Worm (Caenorhabditis elegans): ENCODE measurements around the gene gpx-3.

Gene gpx-3

DNA sequence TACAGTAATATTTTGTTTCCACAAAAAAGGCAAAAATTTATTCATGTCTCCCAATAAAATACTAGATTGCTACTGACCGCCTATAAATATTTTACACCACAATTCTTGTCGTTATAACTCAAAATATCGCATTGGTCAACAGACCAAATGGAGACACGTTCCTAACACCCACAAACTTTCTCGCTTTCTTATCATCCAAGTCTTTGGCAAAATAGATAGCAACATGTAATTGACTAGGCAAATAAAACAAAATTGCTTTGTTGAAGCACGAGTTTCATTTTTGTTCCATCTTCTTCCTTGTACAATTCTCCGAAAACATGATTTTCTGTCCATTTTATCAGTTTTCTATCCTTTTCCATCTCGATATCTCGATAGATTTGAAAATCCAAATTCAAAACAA is 14.9 kb downstream of the gpx-3 start:
- TF ChIP-seq egl-27 (tag; optimal IDR thresholded peaks at IDR 0.05): no peak
- TF ChIP-seq elt-2 (tag; optimal IDR thresholded peaks at IDR 0.05): peak; percentile 12
- TF ChIP-seq blmp-1 (tag; optimal IDR thresholded peaks at IDR 0.05): peak; percentile 16

DNA sequence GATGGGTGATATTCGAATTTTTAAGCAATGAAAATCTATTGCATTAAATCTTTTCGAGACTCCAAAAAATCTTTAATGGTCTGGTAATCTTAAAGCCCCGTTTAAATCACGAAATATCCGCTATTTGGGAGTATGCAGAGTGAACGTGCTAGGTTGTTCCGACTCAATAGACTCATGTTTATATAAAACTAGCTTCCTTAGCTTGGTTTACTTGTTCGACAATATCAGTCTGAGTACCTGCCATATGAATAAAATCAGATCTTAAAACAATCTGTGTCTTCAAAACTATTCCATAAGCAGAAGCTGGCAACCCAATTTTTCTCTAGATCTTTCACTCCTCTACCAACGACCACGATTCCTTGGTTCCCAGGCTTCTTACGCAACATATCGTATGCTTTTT is 15.4 kb downstream of the gpx-3 start:
- no peak for TF ChIP-seq C16A3.4 (tag; optimal IDR thresholded peaks at IDR 0.05)
- TF ChIP-seq pax-3 (tag; optimal IDR thresholded peaks at IDR 0.05): no peak
- TF ChIP-seq egl-13 (tag; optimal IDR thresholded peaks at IDR 0.05): no peak
- no peak for TF ChIP-seq nhr-90 (tag; optimal IDR thresholded peaks at IDR 0.05; ENCODE audit: poor library complexity)
- TF ChIP-seq ztf-4 (tag; optimal IDR thresholded peaks at IDR 0.05): no peak
- TF ChIP-seq nhr-19 (GFP tag; conservative IDR thresholded peaks at IDR 0.05): no peak
- no peak for TF ChIP-seq mab-9 (GFP tag; IDR thresholded peaks at IDR 0.05)
- no peak for TF ChIP-seq lin-15B (tag; optimal IDR thresholded peaks at IDR 0.05)
- TF ChIP-seq hpl-2 (GFP tag; optimal IDR thresholded peaks at IDR 0.05): no peak
- TF ChIP-seq blmp-1 (tag; optimal IDR thresholded peaks at IDR 0.05): no peak
- no peak for TF ChIP-seq ceh-88 (GFP tag; IDR thresholded peaks at IDR 0.05)
- no peak for TF ChIP-seq snpc-4 (tag; optimal IDR thresholded peaks at IDR 0.05)
- no peak for TF ChIP-seq lin-13 (GFP tag; optimal IDR thresholded peaks at IDR 0.05)
- TF ChIP-seq nhr-77 (tag; optimal IDR thresholded peaks at IDR 0.05): no peak
- no peak for TF ChIP-seq zag-1 (tag; optimal IDR thresholded peaks at IDR 0.05)
- TF ChIP-seq nhr-11 (tag; optimal IDR thresholded peaks at IDR 0.05): no peak
- TF ChIP-seq ceh-82 (tag; optimal IDR thresholded peaks at IDR 0.05): no peak
- TF ChIP-seq skn-1 (tag; optimal IDR thresholded peaks at IDR 0.05): no peak

DNA sequence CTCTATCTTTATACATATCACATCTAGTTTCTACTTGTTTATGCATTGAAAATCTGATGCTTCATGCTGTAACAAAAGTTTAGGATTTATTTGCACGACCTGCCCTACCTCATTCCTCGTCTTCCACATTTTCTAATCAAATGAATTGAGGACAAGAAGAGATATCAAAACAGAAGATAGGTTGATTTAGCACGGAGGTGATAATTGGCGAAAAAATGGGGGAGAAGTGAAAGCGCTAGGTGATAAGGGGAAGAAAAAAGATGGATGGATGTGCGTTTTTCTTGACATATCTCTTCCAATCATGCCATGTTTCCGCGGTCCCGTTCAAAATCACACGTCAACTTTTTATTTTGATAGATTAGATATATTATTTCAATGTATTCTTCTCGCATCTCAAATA is 20.4 kb downstream of the gpx-3 start:
- TF ChIP-seq rnt-1 (tag; optimal IDR thresholded peaks at IDR 0.05): peak; percentile 24
- no peak for TF ChIP-seq lsy-2 (tag; optimal IDR thresholded peaks at IDR 0.05)
- no peak for TF ChIP-seq nhr-47 (tag; optimal IDR thresholded peaks at IDR 0.05)
- no peak for TF ChIP-seq ces-1 (GFP tag; optimal IDR thresholded peaks at IDR 0.05)
- TF ChIP-seq blmp-1 (tag; optimal IDR thresholded peaks at IDR 0.05): peak; percentile 96
- TF ChIP-seq nhr-20 (tag; optimal IDR thresholded peaks at IDR 0.05): peak; percentile 4
- TF ChIP-seq C34B4.2 (tag; optimal IDR thresholded peaks at IDR 0.05): no peak
- TF ChIP-seq elt-3 (tag; optimal IDR thresholded peaks at IDR 0.05): peak in 4 of 6 experiments; percentile 22 to 79 (median 53)
- peak; percentile 70 for TF ChIP-seq lin-14 (GFP tag; optimal IDR thresholded peaks at IDR 0.05)

DNA sequence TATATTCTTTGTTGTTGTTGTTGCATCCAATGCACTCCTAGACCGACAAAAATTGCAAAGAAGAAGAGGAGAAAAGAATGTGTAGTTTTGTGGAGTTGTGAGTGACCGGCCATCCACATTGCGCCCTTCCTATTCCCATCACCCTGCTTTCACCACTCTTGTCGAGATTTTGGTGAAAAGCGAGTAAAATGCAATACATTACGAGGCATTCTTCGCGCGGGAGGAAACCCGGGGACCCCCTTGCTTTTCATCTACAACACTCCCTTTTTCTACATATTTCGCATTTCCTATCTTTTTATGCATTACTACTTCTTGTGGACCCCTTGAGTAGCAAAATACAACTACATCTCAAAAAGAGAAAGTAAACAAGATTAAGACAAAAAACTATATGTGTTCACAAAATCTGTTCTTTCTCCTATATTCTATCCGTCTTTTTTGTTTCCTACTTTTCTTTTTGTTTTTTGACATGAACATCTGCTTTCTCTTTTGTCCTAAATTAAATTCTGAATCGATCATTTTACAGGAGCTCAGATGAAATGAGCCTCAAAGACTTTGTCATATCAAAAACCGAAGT is 22.4 kb downstream of the gpx-3 start, which contains the start of gene C11E4.6:
Gene C11E4.6, plus strand, starts transcription at position 524 of the 574 bp plus-strand sequence.
- TF ChIP-seq C34B4.2 (tag; optimal IDR thresholded peaks at IDR 0.05) (no peak), nhr-12 (tag; optimal IDR thresholded peaks at IDR 0.05) (no peak), lin-35 (GFP tag; optimal IDR thresholded peaks at IDR 0.05) (no peak), nhr-71 (tag; optimal IDR thresholded peaks at IDR 0.05) (no peak), ces-1 (GFP tag; optimal IDR thresholded peaks at IDR 0.05) (no peak), lin-14 (GFP tag; optimal IDR thresholded peaks at IDR 0.05) (peak; percentile 57), fkh-10 (GFP tag; optimal IDR thresholded peaks at IDR 0.05) (peak; percentile 41), unc-98 (GFP tag; IDR thresholded peaks at IDR 0.05) (no peak), zag-1 (tag; optimal IDR thresholded peaks at IDR 0.05) (no peak), nhr-90 (tag; optimal IDR thresholded peaks at IDR 0.05; ENCODE audit: poor library complexity) (no peak), nhr-19 (GFP tag; conservative IDR thresholded peaks at IDR 0.05) (no peak), ztf-11 (tag; optimal IDR thresholded peaks at IDR 0.05) (no peak), nhr-28 (tag; optimal IDR thresholded peaks at IDR 0.05) (no peak), lin-15B (tag; optimal IDR thresholded peaks at IDR 0.05) (no peak), mep-1 (tag; optimal IDR thresholded peaks at IDR 0.05) (no peak)
